Fruit fly (Drosophila melanogaster): ENCODE results near the gene CG43318.

DNA sequence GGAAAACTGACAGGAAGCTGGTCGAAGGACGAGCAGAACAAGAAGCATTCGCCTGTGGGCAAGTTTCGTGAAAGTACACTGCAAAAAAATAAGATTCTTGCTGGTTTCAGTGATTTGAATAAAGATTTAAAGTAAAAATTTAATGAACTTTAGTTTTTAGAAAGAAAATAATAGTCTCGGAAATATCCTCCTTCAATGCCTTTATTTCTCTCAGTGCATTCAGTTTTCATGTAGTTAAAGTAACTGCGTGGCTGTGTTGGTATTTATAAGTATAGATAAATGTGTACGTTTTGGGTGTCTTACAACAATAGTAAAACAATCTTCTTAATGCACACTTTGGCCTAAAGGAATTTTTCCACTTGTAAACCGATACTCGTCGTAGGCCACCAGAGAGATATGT is 48.9 kb downstream of the CG43318 start:
- TF ChIP-seq CG13204 (GFP tag; optimal IDR thresholded peaks at IDR 0.05) (no peak), fd96Ca (GFP tag; IDR thresholded peaks at IDR 0.05) (no peak), CG9948 (tag; optimal IDR thresholded peaks at IDR 0.05) (no peak), Pif1A (GFP tag; optimal IDR thresholded peaks at IDR 0.05) (no peak), rn (GFP tag; IDR thresholded peaks at IDR 0.05) (no peak), CG14655 (GFP tag; optimal IDR thresholded peaks at IDR 0.05) (no peak), CG4496 (GFP tag; IDR thresholded peaks at IDR 0.05) (no peak), EcR (GFP tag; optimal IDR thresholded peaks at IDR 0.05) (no peak), CG17806 (tag; optimal IDR thresholded peaks at IDR 0.05) (no peak)

All from whole organism, pupa.